Worm (Caenorhabditis elegans): ENCODE data around the gene rap-1.

- TF ChIP-seq nhr-12 (tag; optimal IDR thresholded peaks at IDR 0.05) (no peak), mep-1 (tag; optimal IDR thresholded peaks at IDR 0.05) (no peak), flh-1 (GFP tag; optimal IDR thresholded peaks at IDR 0.05) (no peak), nhr-76 (tag; optimal IDR thresholded peaks at IDR 0.05) (no peak), ztf-11 (tag; optimal IDR thresholded peaks at IDR 0.05) (no peak), unc-39 (tag; optimal IDR thresholded peaks at IDR 0.05) (no peak), lsy-2 (tag; optimal IDR thresholded peaks at IDR 0.05) (no peak), unc-62 (GFP tag; optimal IDR thresholded peaks at IDR 0.05) (no peak)
Observed at ce11 chrIV:8956189-8956588, 37.5 kb upstream of the rap-1 start, which contains the start of gene tpra-1.

All from whole organism, mixed stage, embryonic.